Worm (Caenorhabditis elegans) whole organism, mixed stage, embryonic: ENCODE measurements around the gene droe-8.
"Not testable (repeated sequence)": the region's sequence is repeated elsewhere in the genome, so short reads cannot be mapped to it uniquely, and the experiment has no call there.

Experiments used
- M03D4.4 ChIP-seq: sonication (generic microtip); optimal IDR thresholded peaks from 2 replicates; lab custom pipeline; 2017; ENCODE audit warnings: mild to moderate bottlenecking, missing genetic modification characterization, missing compliant biosample characterization
- bed-3 ChIP-seq: fragments of 200-800 bp; sonication (Bioruptor generic); optimal IDR thresholded peaks from 3 replicates; lab custom pipeline; 2018; ENCODE audit warnings: mild to moderate bottlenecking, missing genetic modification characterization, moderate library complexity, missing compliant biosample characterization
- blmp-1 ChIP-seq: fragments of 150-350 bp; optimal IDR thresholded peaks from 2 replicates; lab custom pipeline; 2014; ENCODE audit warnings: missing biosample characterization, missing genetic modification characterization
- ceh-39 ChIP-seq: fragments of 150-350 bp; optimal IDR thresholded peaks from 2 replicates; lab custom pipeline; 2014; ENCODE audit warnings: missing biosample characterization, missing genetic modification characterization
- ceh-43 ChIP-seq: fragments of 200-800 bp; sonication (Bioruptor generic); optimal IDR thresholded peaks from 2 replicates; lab custom pipeline; 2018; ENCODE audit warnings: mild to moderate bottlenecking, missing genetic modification characterization, moderate library complexity, missing compliant biosample characterization
- ceh-83 ChIP-seq: fragments of 200-800 bp; sonication (Bioruptor generic); optimal IDR thresholded peaks from 2 replicates; lab custom pipeline; 2018; ENCODE audit warnings: mild to moderate bottlenecking, missing genetic modification characterization, missing compliant biosample characterization
- cnd-1 ChIP-seq: fragments of 200-800 bp; sonication (Bioruptor generic); optimal IDR thresholded peaks from 2 replicates; lab custom pipeline; 2018; ENCODE audit warnings: mild to moderate bottlenecking, missing genetic modification characterization, missing compliant biosample characterization
- drap-1 ChIP-seq: fragments of 200-800 bp; sonication (Bioruptor generic); optimal IDR thresholded peaks from 3 replicates; lab custom pipeline; 2018; ENCODE audit warnings: mild to moderate bottlenecking, missing genetic modification characterization, missing compliant biosample characterization
- elt-1 ChIP-seq: sonication (generic microtip); optimal IDR thresholded peaks from 2 replicates; lab custom pipeline; 2017; ENCODE audit warnings: missing genetic modification characterization, mild to moderate bottlenecking, missing compliant biosample characterization, antibody characterized with exemption, moderate library complexity, borderline replicate concordance; ENCODE audit not compliant: insufficient read depth
- elt-3 ChIP-seq: fragments of 150-350 bp; optimal IDR thresholded peaks from 2 replicates; lab custom pipeline; 2014; ENCODE audit warnings: missing biosample characterization, missing genetic modification characterization
- ham-2 ChIP-seq: fragments of 200-800 bp; sonication (Bioruptor generic); optimal IDR thresholded peaks from 2 replicates; lab custom pipeline; 2018; ENCODE audit warnings: mild to moderate bottlenecking, missing genetic modification characterization, missing compliant biosample characterization
- hlh-1 ChIP-seq: fragments of 150-350 bp; optimal IDR thresholded peaks from 2 replicates; lab custom pipeline; 2014; ENCODE audit warnings: missing biosample characterization, missing genetic modification reagents, missing genetic modification characterization
- lin-13 ChIP-seq: fragments of 150-350 bp; optimal IDR thresholded peaks from 2 replicates; lab custom pipeline; 2014; ENCODE audit warnings: missing biosample characterization, missing genetic modification characterization
- lin-32 ChIP-seq: fragments of 200-800 bp; sonication (Bioruptor generic); optimal IDR thresholded peaks from 2 replicates; lab custom pipeline; 2018; ENCODE audit warnings: mild to moderate bottlenecking, missing genetic modification characterization, missing compliant biosample characterization
- lsy-2 ChIP-seq: fragments of 150-350 bp; optimal IDR thresholded peaks from 2 replicates; lab custom pipeline; 2014; ENCODE audit warnings: missing biosample characterization, missing genetic modification characterization
- mab-5 ChIP-seq: fragments of 150-350 bp; optimal IDR thresholded peaks from 2 replicates; lab custom pipeline; 2014; ENCODE audit warnings: missing biosample characterization, missing genetic modification characterization
- mep-1 ChIP-seq: fragments of 150-350 bp; optimal IDR thresholded peaks from 2 replicates; lab custom pipeline; 2017; ENCODE audit warnings: missing biosample characterization, missing genetic modification reagents, missing genetic modification characterization, inconsistent platforms
- mls-2 ChIP-seq: sonication (generic microtip); optimal IDR thresholded peaks from 2 replicates; lab custom pipeline; 2016; ENCODE audit warnings: mild to moderate bottlenecking, missing genetic modification characterization, moderate library complexity, missing compliant biosample characterization
- nhr-12 ChIP-seq: fragments of 150-350 bp; optimal IDR thresholded peaks from 2 replicates; lab custom pipeline; 2014; ENCODE audit warnings: missing biosample characterization, missing genetic modification characterization
- nhr-2 ChIP-seq: fragments of 150-350 bp; optimal IDR thresholded peaks from 2 replicates; lab custom pipeline; 2014; ENCODE audit warnings: missing biosample characterization, missing genetic modification characterization
- nhr-237 ChIP-seq: fragments of 150-350 bp; optimal IDR thresholded peaks from 2 replicates; lab custom pipeline; 2014; ENCODE audit warnings: missing biosample characterization, missing genetic modification characterization
- nhr-28 ChIP-seq: fragments of 150-350 bp; optimal IDR thresholded peaks from 2 replicates; lab custom pipeline; 2014; ENCODE audit warnings: missing biosample characterization, missing genetic modification characterization
- nhr-76 ChIP-seq: sonication (generic microtip); optimal IDR thresholded peaks from 2 replicates; lab custom pipeline; 2017; ENCODE audit warnings: missing biosample characterization, missing genetic modification characterization
- pha-4 ChIP-seq: fragments of 150-350 bp; optimal IDR thresholded peaks from 2 replicates; lab custom pipeline; 2018; ENCODE audit warnings: missing biosample characterization, missing genetic modification reagents, missing genetic modification characterization
- sem-2 ChIP-seq: fragments of 200-800 bp; sonication (Bioruptor generic); optimal IDR thresholded peaks from 2 replicates; lab custom pipeline; 2018; ENCODE audit warnings: mild to moderate bottlenecking, missing genetic modification characterization, missing compliant biosample characterization
- snpc-4 ChIP-seq: fragments of 150-350 bp; optimal IDR thresholded peaks from 2 replicates; lab custom pipeline; 2014; ENCODE audit warnings: missing biosample characterization, missing genetic modification characterization
- sptf-1 ChIP-seq: sonication (generic microtip); optimal IDR thresholded peaks from 2 replicates; lab custom pipeline; 2017; ENCODE audit warnings: mild to moderate bottlenecking, missing genetic modification characterization, moderate library complexity, missing compliant biosample characterization
- tbx-8 ChIP-seq: fragments of 200-800 bp; sonication (Bioruptor generic); optimal IDR thresholded peaks from 2 replicates; lab custom pipeline; 2018; ENCODE audit warnings: mild to moderate bottlenecking, missing genetic modification characterization, moderate library complexity, missing compliant biosample characterization
- unc-120 ChIP-seq: sonication (generic microtip); optimal IDR thresholded peaks from 2 replicates; lab custom pipeline; 2017; ENCODE audit warnings: missing genetic modification characterization, missing compliant biosample characterization; ENCODE audit not compliant: poor library complexity, severe bottlenecking
- unc-39 ChIP-seq: fragments of 150-350 bp; optimal IDR thresholded peaks from 2 replicates; lab custom pipeline; 2014; ENCODE audit warnings: missing biosample characterization, missing genetic modification characterization
- unc-62 ChIP-seq: fragments of 150-350 bp; optimal IDR thresholded peaks from 2 replicates; lab custom pipeline; 2014; ENCODE audit warnings: missing biosample characterization, missing genetic modification reagents, missing genetic modification characterization
- zip-8 ChIP-seq: fragments of 150-350 bp; optimal IDR thresholded peaks from 2 replicates; lab custom pipeline; 2014; ENCODE audit warnings: missing biosample characterization, missing genetic modification characterization
- ztf-11 ChIP-seq: fragments of 150-350 bp; optimal IDR thresholded peaks from 2 replicates; lab custom pipeline; 2014; ENCODE audit warnings: missing biosample characterization, missing genetic modification characterization

droe-8 gene

ce11 chrV:8726228-8726627 is at the start of gene droe-8:
Gene droe-8 (plus strand): TSS chrV:8726528.
- TF ChIP-seq pha-4 (tag; lab: Kevin White, UChicago); ceh-43; unc-62 (GFP tag; lab: Kevin White, UChicago): not testable (repeated sequence)

ce11 chrV:8677193-8677592 is 49.1 kb upstream of the droe-8 start, which contains the start of gene ZC190.6:
Gene ZC190.6 (minus strand): TSS chrV:8677293.
- no peak for TF ChIP-seq nhr-237 (tag; lab: Kevin White, UChicago)
- TF ChIP-seq ceh-43: no peak
- TF ChIP-seq mls-2 (tag; lab: Kevin White, UChicago): no peak
- TF ChIP-seq hlh-1: no peak
- TF ChIP-seq sptf-1 (tag; lab: Kevin White, UChicago): no peak
- no peak for TF ChIP-seq elt-1 (tag; lab: Kevin White, UChicago)
- TF ChIP-seq ztf-11: no peak
- no peak for TF ChIP-seq nhr-28 (tag; lab: Kevin White, UChicago)
- TF ChIP-seq sem-2 (GFP tag; lab: Kevin White, UChicago): no peak
- TF ChIP-seq lin-32 (GFP tag; lab: Kevin White, UChicago): no peak
- TF ChIP-seq cnd-1: no peak
- no peak for TF ChIP-seq unc-120
- TF ChIP-seq unc-39: no peak
- no peak for TF ChIP-seq nhr-12
- no peak for TF ChIP-seq tbx-8
- no peak for TF ChIP-seq lin-13
- no peak for TF ChIP-seq nhr-2 (tag; lab: Kevin White, UChicago)
- no peak for TF ChIP-seq unc-62 (GFP tag; lab: Kevin White, UChicago)
- TF ChIP-seq ceh-39 (tag; lab: Kevin White, UChicago): no peak
- TF ChIP-seq lsy-2 (tag; lab: Kevin White, UChicago): no peak

ce11 chrV:8681050-8681449 is 45.3 kb upstream of the droe-8 start, which contains the start of gene ZC190.2:
Gene ZC190.2 (plus strand): TSS chrV:8681350.
- TF ChIP-seq nhr-2 (tag; lab: Kevin White, UChicago) (no peak), lsy-2 (tag; lab: Kevin White, UChicago) (no peak), unc-120 (no peak), ceh-43 (no peak), bed-3 (GFP tag; lab: Kevin White, UChicago) (no peak), elt-3 (tag; lab: Kevin White, UChicago) (no peak), zip-8 (tag; lab: Kevin White, UChicago) (no peak), cnd-1 (no peak), nhr-76 (no peak), ceh-39 (tag; lab: Kevin White, UChicago) (no peak), blmp-1 (no peak), ztf-11 (no peak)

- TF ChIP-seq sem-2 (GFP tag; lab: Kevin White, UChicago): no peak
- no peak for TF ChIP-seq lin-32 (GFP tag; lab: Kevin White, UChicago)
- TF ChIP-seq blmp-1: no peak
- no peak for TF ChIP-seq M03D4.4 (tag; lab: Kevin White, UChicago)
- TF ChIP-seq ceh-43: no peak
- TF ChIP-seq nhr-2 (tag; lab: Kevin White, UChicago): no peak
- no peak for TF ChIP-seq unc-120
- no peak for TF ChIP-seq hlh-1
- TF ChIP-seq pha-4 (tag; lab: Kevin White, UChicago): no peak
- no peak for TF ChIP-seq snpc-4
- TF ChIP-seq drap-1 (GFP tag; lab: Kevin White, UChicago): no peak
- TF ChIP-seq mep-1: no peak
- no peak for TF ChIP-seq ham-2
- no peak for TF ChIP-seq cnd-1
- no peak for TF ChIP-seq sptf-1 (tag; lab: Kevin White, UChicago)
- no peak for TF ChIP-seq lsy-2 (tag; lab: Kevin White, UChicago)
Measured at ce11 chrV:8682719-8683118, 43.6 kb upstream of the droe-8 start, which contains the start of gene cln-3.3. Gene cln-3.3 (plus strand): TSS chrV:8683052.

ce11 chrV:8683787-8684186 is 42.5 kb upstream of the droe-8 start:
- TF ChIP-seq ham-2 (no peak), nhr-12 (no peak), sptf-1 (tag; lab: Kevin White, UChicago) (no peak), ztf-11 (no peak), mab-5 (tag; lab: Kevin White, UChicago) (no peak), sem-2 (GFP tag; lab: Kevin White, UChicago) (no peak), cnd-1 (no peak), nhr-237 (tag; lab: Kevin White, UChicago) (no peak), unc-62 (GFP tag; lab: Kevin White, UChicago) (no peak), drap-1 (GFP tag; lab: Kevin White, UChicago) (no peak), zip-8 (tag; lab: Kevin White, UChicago) (no peak), ceh-83 (GFP tag; lab: Kevin White, UChicago) (no peak), tbx-8 (no peak), lin-13 (no peak)
